Fruit fly (Drosophila melanogaster) whole organism, adult: ENCODE results near the gene CG10254.
A peak's percentile ranks its signal among the peaks of the same experiment; 100 is the strongest.

Experiments used
- CG5204 ChIP-seq: fragments of 200-800 bp; sonication (Bioruptor generic); optimal IDR thresholded peaks from 2 replicates; lab custom pipeline; 2016; ENCODE audit warnings: missing biosample characterization, missing genetic modification characterization
- Hr96 ChIP-seq: fragments of 200-800 bp; sonication (Bioruptor generic); optimal IDR thresholded peaks from 2 replicates; lab custom pipeline; 2016; ENCODE audit warnings: missing biosample characterization, missing genetic modification characterization
- bab1 ChIP-seq: fragments of 200-800 bp; sonication (Bioruptor generic); optimal IDR thresholded peaks from 3 replicates; lab custom pipeline; 2019; ENCODE audit warnings: missing biosample characterization, mild to moderate bottlenecking, missing genetic modification characterization, moderate library complexity
- ovo ChIP-seq: fragments of 200-800 bp; sonication (Bioruptor generic); optimal IDR thresholded peaks from 2 replicates; lab custom pipeline; 2016; ENCODE audit warnings: missing biosample characterization, missing genetic modification characterization
- pad ChIP-seq: fragments of 200-800 bp; sonication (Bioruptor generic); optimal IDR thresholded peaks from 3 replicates; lab custom pipeline; 2017; ENCODE audit warnings: missing biosample characterization, missing genetic modification characterization, mild to moderate bottlenecking, moderate library complexity, missing genetic modification reagents

- TF ChIP-seq ovo (GFP tag; lab: Kevin White, UChicago) (peak; percentile 94), CG5204 (GFP tag; lab: Kevin White, UChicago) (peak; percentile 11), pad (GFP tag; lab: Kevin White, UChicago) (peak; percentile 89), bab1 (GFP tag; lab: Kevin White, UChicago) (peak; percentile 4), Hr96 (GFP tag; lab: Kevin White, UChicago) (peak; percentile 65)
These were observed 28.7 kb upstream of the CG10254 start for dm6 chr3R:23723381-23724034.
